Worm (Caenorhabditis elegans): ENCODE measurements around the gene osta-2.

The osta-2 gene

ce11 chrII:5725094-5725493 lies 17.6 kb downstream of the osta-2 start (continued):
- TF ChIP-seq ces-1 (GFP tag; optimal IDR thresholded peaks at IDR 0.05): no peak
- no peak for TF ChIP-seq mef-2 (tag; optimal IDR thresholded peaks at IDR 0.05)
- no peak for TF ChIP-seq C34B4.2 (tag; optimal IDR thresholded peaks at IDR 0.05)
- peak; percentile 67 for TF ChIP-seq unc-86 (tag; optimal IDR thresholded peaks at IDR 0.05)
- no peak for TF ChIP-seq lin-39 (tag; optimal IDR thresholded peaks at IDR 0.05)
- peak; percentile 49 for TF ChIP-seq lin-13 (GFP tag; optimal IDR thresholded peaks at IDR 0.05)
- peak; percentile 15 for TF ChIP-seq lin-15B (tag; optimal IDR thresholded peaks at IDR 0.05)
- TF ChIP-seq ceh-90 (tag; optimal IDR thresholded peaks at IDR 0.05): no peak
- peak; percentile 95 for TF ChIP-seq fkh-8 (tag; optimal IDR thresholded peaks at IDR 0.05)
- TF ChIP-seq egl-27 (tag; optimal IDR thresholded peaks at IDR 0.05): no peak
- TF ChIP-seq mep-1 (tag; optimal IDR thresholded peaks at IDR 0.05): peak; percentile 46
- no peak for TF ChIP-seq tlp-1 (tag; optimal IDR thresholded peaks at IDR 0.05)
- no peak for TF ChIP-seq ztf-11 (tag; optimal IDR thresholded peaks at IDR 0.05)
- TF ChIP-seq dsc-1 (tag; optimal IDR thresholded peaks at IDR 0.05): peak; percentile 0
- no peak for TF ChIP-seq sptf-1 (tag; optimal IDR thresholded peaks at IDR 0.05)
- no peak for TF ChIP-seq pax-3 (tag; optimal IDR thresholded peaks at IDR 0.05)
- peak; percentile 58 for TF ChIP-seq isw-1 (GFP tag; IDR thresholded peaks at IDR 0.05)
- no peak for TF ChIP-seq nhr-85 (tag)
- TF ChIP-seq ets-5 (GFP tag; IDR thresholded peaks at IDR 0.05): no peak
- no peak for TF ChIP-seq mdl-1 (tag; optimal IDR thresholded peaks at IDR 0.05)
- peak; percentile 64 for TF ChIP-seq fos-1 (tag; optimal IDR thresholded peaks at IDR 0.05)
- TF ChIP-seq unc-130 (tag; optimal IDR thresholded peaks at IDR 0.05): no peak
- no peak for TF ChIP-seq sox-4 (tag; optimal IDR thresholded peaks at IDR 0.05)
- no peak for TF ChIP-seq nhr-19 (GFP tag; conservative IDR thresholded peaks at IDR 0.05)
- no peak for TF ChIP-seq unc-30 (tag; optimal IDR thresholded peaks at IDR 0.05)
- no peak for TF ChIP-seq sup-37 (GFP tag; optimal IDR thresholded peaks at IDR 0.05)
- TF ChIP-seq aly-2 (tag; optimal IDR thresholded peaks at IDR 0.05): no peak
- TF ChIP-seq vab-15 (tag; optimal IDR thresholded peaks at IDR 0.05): no peak
- TF ChIP-seq efl-1 (optimal IDR thresholded peaks at IDR 0.05): peak; percentile 15 to 37
- TF ChIP-seq efl-1 (GFP tag; optimal IDR thresholded peaks at IDR 0.05 in 1 of 2): no peak
- peak; percentile 1 for TF ChIP-seq nhr-77 (tag; optimal IDR thresholded peaks at IDR 0.05)
- TF ChIP-seq rnt-1 (tag; optimal IDR thresholded peaks at IDR 0.05): no peak
- peak; percentile 38 for TF ChIP-seq ceh-8 (GFP tag; optimal IDR thresholded peaks at IDR 0.05)
- peak; percentile 5 for TF ChIP-seq irx-1 (tag; optimal IDR thresholded peaks at IDR 0.05)
- TF ChIP-seq C04F5.9 (tag; optimal IDR thresholded peaks at IDR 0.05): no peak
- TF ChIP-seq nhr-84 (tag; optimal IDR thresholded peaks at IDR 0.05): no peak
- peak; percentile 51 for TF ChIP-seq nhr-47 (tag; optimal IDR thresholded peaks at IDR 0.05)
- TF ChIP-seq swsn-7 (tag; optimal IDR thresholded peaks at IDR 0.05): peak; percentile 65
- TF ChIP-seq xbp-1 (tag; optimal IDR thresholded peaks at IDR 0.05): peak; percentile 29
- TF ChIP-seq lin-35 (GFP tag; optimal IDR thresholded peaks at IDR 0.05): peak in 1 of 2 experiments; percentile 67
- TF ChIP-seq pag-3 (tag; optimal IDR thresholded peaks at IDR 0.05; ENCODE audit: borderline replicate concordance, insufficient read depth): no peak
- no peak for TF ChIP-seq aha-1 (tag; optimal IDR thresholded peaks at IDR 0.05)
- TF ChIP-seq nhr-237 (tag; optimal IDR thresholded peaks at IDR 0.05): no peak
- TF ChIP-seq F16B12.6 (tag; optimal IDR thresholded peaks at IDR 0.05): peak; percentile 6
- no peak for TF ChIP-seq alr-1 (tag; optimal IDR thresholded peaks at IDR 0.05; ENCODE audit: borderline replicate concordance)
- no peak for TF ChIP-seq hlh-4 (tag; optimal IDR thresholded peaks at IDR 0.05)
- no peak for TF ChIP-seq hpl-2 (GFP tag; optimal IDR thresholded peaks at IDR 0.05)
- TF ChIP-seq nhr-11 (tag; optimal IDR thresholded peaks at IDR 0.05): no peak
- TF ChIP-seq fkh-10 (GFP tag; optimal IDR thresholded peaks at IDR 0.05): peak; percentile 85
- peak in 1 of 2 experiments; percentile 71 for TF ChIP-seq lsy-2 (tag; optimal IDR thresholded peaks at IDR 0.05)
- TF ChIP-seq nhr-71 (tag; optimal IDR thresholded peaks at IDR 0.05): peak; percentile 48
- no peak for TF ChIP-seq fkh-4 (tag; optimal IDR thresholded peaks at IDR 0.05; ENCODE audit: borderline replicate concordance)
- TF ChIP-seq nhr-20 (tag; optimal IDR thresholded peaks at IDR 0.05): no peak
